Fruit fly (Drosophila melanogaster) whole organism, prepupa: ENCODE measurements around the gene DCX-EMAP.

Experiments
- CG10669 ChIP-seq: fragments of 200-800 bp; sonication (Bioruptor generic); optimal IDR thresholded peaks from 3 replicates; lab custom pipeline; 2018; ENCODE audit warnings: missing biosample characterization, mild to moderate bottlenecking, missing genetic modification characterization, moderate library complexity
- CG11902 ChIP-seq: fragments of 200-800 bp; sonication (Bioruptor generic); optimal IDR thresholded peaks from 3 replicates; lab custom pipeline; 2016; ENCODE audit warnings: missing biosample characterization, missing genetic modification characterization
- CG34406 ChIP-seq: fragments of 200-800 bp; sonication (Bioruptor generic); optimal IDR thresholded peaks from 3 replicates; lab custom pipeline; 2016; ENCODE audit warnings: missing biosample characterization, missing genetic modification characterization
- CG3919 ChIP-seq: fragments of 200-800 bp; sonication (Bioruptor generic); optimal IDR thresholded peaks from 3 replicates; lab custom pipeline; 2016; ENCODE audit warnings: missing biosample characterization, missing genetic modification characterization
- CG6163 ChIP-seq: fragments of 200-800 bp; sonication (Bioruptor generic); IDR thresholded peaks from 3 replicates; pipeline ENCODE4 v1.3.6; 2022; ENCODE audit warnings: missing biosample characterization, missing genetic modification characterization
- CG6276 ChIP-seq: fragments of 200-800 bp; sonication (Bioruptor generic); optimal IDR thresholded peaks from 2 replicates; lab custom pipeline; 2017; ENCODE audit warnings: missing biosample characterization, mild to moderate bottlenecking, missing genetic modification characterization
- CG6808 ChIP-seq: fragments of 200-800 bp; sonication (Bioruptor generic); optimal IDR thresholded peaks from 3 replicates; lab custom pipeline; 2017; ENCODE audit warnings: missing biosample characterization, missing genetic modification characterization, mild to moderate bottlenecking, moderate library complexity, missing genetic modification reagents
- CG8319 ChIP-seq: fragments of 200-800 bp; sonication (Bioruptor generic); optimal IDR thresholded peaks from 3 replicates; lab custom pipeline; 2016; ENCODE audit warnings: missing biosample characterization, missing genetic modification characterization
- CG9139 ChIP-seq: fragments of 200-800 bp; sonication (Bioruptor generic); optimal IDR thresholded peaks from 3 replicates; lab custom pipeline; 2017; ENCODE audit warnings: missing biosample characterization, mild to moderate bottlenecking, missing genetic modification characterization
- Eip75B ChIP-seq: fragments of 200-800 bp; sonication (Bioruptor generic); optimal IDR thresholded peaks from 3 replicates; lab custom pipeline; 2016; ENCODE audit warnings: missing biosample characterization, missing genetic modification characterization
- Eip93F ChIP-seq: fragments of 200-800 bp; sonication (Bioruptor generic); optimal IDR thresholded peaks from 2 replicates; lab custom pipeline; 2016; ENCODE audit warnings: missing biosample characterization, mild to moderate bottlenecking, missing genetic modification characterization
- Met ChIP-seq: fragments of 200-800 bp; sonication (Bioruptor generic); optimal IDR thresholded peaks from 3 replicates; lab custom pipeline; 2016; ENCODE audit warnings: missing biosample characterization, missing genetic modification characterization
- OdsH ChIP-seq: fragments of 200-800 bp; sonication (Bioruptor generic); optimal IDR thresholded peaks from 3 replicates; lab custom pipeline; 2016; ENCODE audit warnings: missing biosample characterization, missing genetic modification characterization
- Sox102F ChIP-seq: fragments of 200-800 bp; sonication (Bioruptor generic); optimal IDR thresholded peaks from 2 replicates; lab custom pipeline; 2016; ENCODE audit warnings: missing biosample characterization, mild to moderate bottlenecking, missing genetic modification characterization
- Sox14 ChIP-seq: fragments of 200-800 bp; sonication (Bioruptor generic); optimal IDR thresholded peaks from 3 replicates; lab custom pipeline; 2016; ENCODE audit warnings: missing biosample characterization, missing genetic modification characterization
- Sox15 ChIP-seq: fragments of 200-800 bp; sonication (Bioruptor generic); optimal IDR thresholded peaks from 3 replicates; lab custom pipeline; 2016; ENCODE audit warnings: missing biosample characterization, missing genetic modification characterization
- acj6 ChIP-seq: fragments of 200-800 bp; sonication (Bioruptor generic); optimal IDR thresholded peaks from 3 replicates; lab custom pipeline; 2016; ENCODE audit warnings: missing biosample characterization, missing genetic modification characterization
- cyc ChIP-seq: fragments of 200-800 bp; sonication (Bioruptor generic); optimal IDR thresholded peaks from 3 replicates; lab custom pipeline; 2016; ENCODE audit warnings: missing biosample characterization, missing genetic modification characterization
- dac ChIP-seq: fragments of 200-800 bp; sonication (Bioruptor generic); optimal IDR thresholded peaks from 2 replicates; lab custom pipeline; 2017; ENCODE audit warnings: missing biosample characterization, mild to moderate bottlenecking, missing genetic modification characterization
- dsx ChIP-seq: fragments of 200-800 bp; optimal IDR thresholded peaks from 3 replicates; lab custom pipeline; 2019; ENCODE audit warnings: missing biosample characterization, mild to moderate bottlenecking, missing genetic modification characterization, moderate library complexity; ENCODE audit not compliant: poor library complexity, severe bottlenecking
- eg ChIP-seq: fragments of 200-800 bp; sonication (Bioruptor generic); IDR thresholded peaks from 3 replicates; pipeline ENCODE4 v1.3.6; 2022; ENCODE audit warnings: missing biosample characterization, missing genetic modification characterization
- esn ChIP-seq: fragments of 200-800 bp; sonication (Bioruptor generic); optimal IDR thresholded peaks from 2 replicates; lab custom pipeline; 2016; ENCODE audit warnings: missing biosample characterization, mild to moderate bottlenecking, missing genetic modification characterization, moderate library complexity
- fd59A ChIP-seq: fragments of 200-800 bp; sonication (Bioruptor generic); optimal IDR thresholded peaks from 2 replicates; lab custom pipeline; 2017; ENCODE audit warnings: missing biosample characterization, mild to moderate bottlenecking, missing genetic modification characterization, missing genetic modification reagents
- fkh ChIP-seq: fragments of 200-800 bp; sonication (Bioruptor generic); optimal IDR thresholded peaks from 3 replicates; lab custom pipeline; 2017; ENCODE audit warnings: missing biosample characterization, mild to moderate bottlenecking, missing genetic modification characterization, moderate library complexity
- net ChIP-seq: fragments of 200-800 bp; sonication (Bioruptor generic); optimal IDR thresholded peaks from 3 replicates; lab custom pipeline; 2016; ENCODE audit warnings: missing biosample characterization, missing genetic modification characterization
- salr ChIP-seq, 2 experiments: fragments of 200-800 bp; sonication (Bioruptor generic); optimal IDR thresholded peaks; 3 replicates each; lab custom pipeline; 2016 to 2018; ENCODE audit warnings: missing biosample characterization in 2 of 2, missing genetic modification characterization in 2 of 2, mild to moderate bottlenecking in 1 of 2
- ss ChIP-seq, 2 experiments: fragments of 200-800 bp; sonication (Bioruptor generic); optimal IDR thresholded peaks; 2 replicates in 1 of 2; 3 replicates in 1 of 2; lab custom pipeline; 2017 to 2018; ENCODE audit warnings: mild to moderate bottlenecking in 2 of 2, missing biosample characterization in 2 of 2, missing genetic modification characterization in 2 of 2, moderate library complexity in 1 of 2
- svp ChIP-seq: fragments of 200-800 bp; sonication (Bioruptor generic); peaks from one replicate; lab custom pipeline; 2016; ENCODE audit warnings: missing biosample characterization, missing genetic modification characterization
- vri ChIP-seq: fragments of 200-800 bp; sonication (Bioruptor generic); optimal IDR thresholded peaks from 3 replicates; lab custom pipeline; 2016; ENCODE audit warnings: missing biosample characterization, mild to moderate bottlenecking, missing genetic modification characterization

The DCX-EMAP gene

DNA sequence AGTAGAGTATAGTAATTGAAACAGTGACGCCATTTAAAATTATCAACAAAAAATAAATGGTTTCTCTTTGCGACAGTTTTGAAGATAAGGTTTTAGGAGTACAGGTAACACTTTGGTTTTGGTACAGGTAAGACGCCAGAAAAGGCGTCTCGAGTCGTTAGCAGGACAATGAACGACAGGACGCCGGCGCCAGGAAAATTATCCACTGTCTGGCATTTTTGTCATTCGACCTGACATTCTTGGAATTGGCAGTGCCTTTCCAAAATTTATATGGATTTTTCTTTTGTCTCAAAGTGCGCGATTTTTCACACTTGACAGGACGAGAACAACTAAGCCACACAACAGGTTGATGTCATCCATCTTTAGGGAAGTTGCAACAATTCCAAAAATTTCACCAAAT lies 61.3 kb downstream of the DCX-EMAP start:
- TF ChIP-seq CG34406 (GFP tag; lab: Kevin White, UChicago): no peak
- no peak for TF ChIP-seq CG3919 (GFP tag; lab: Kevin White, UChicago)
- no peak for TF ChIP-seq net (GFP tag; lab: Kevin White, UChicago)
- no peak for TF ChIP-seq Eip75B
- no peak for TF ChIP-seq CG11902
- TF ChIP-seq CG6276 (GFP tag; lab: Kevin White, UChicago): no peak
- TF ChIP-seq Met (GFP tag; lab: Kevin White, UChicago): no peak

DNA sequence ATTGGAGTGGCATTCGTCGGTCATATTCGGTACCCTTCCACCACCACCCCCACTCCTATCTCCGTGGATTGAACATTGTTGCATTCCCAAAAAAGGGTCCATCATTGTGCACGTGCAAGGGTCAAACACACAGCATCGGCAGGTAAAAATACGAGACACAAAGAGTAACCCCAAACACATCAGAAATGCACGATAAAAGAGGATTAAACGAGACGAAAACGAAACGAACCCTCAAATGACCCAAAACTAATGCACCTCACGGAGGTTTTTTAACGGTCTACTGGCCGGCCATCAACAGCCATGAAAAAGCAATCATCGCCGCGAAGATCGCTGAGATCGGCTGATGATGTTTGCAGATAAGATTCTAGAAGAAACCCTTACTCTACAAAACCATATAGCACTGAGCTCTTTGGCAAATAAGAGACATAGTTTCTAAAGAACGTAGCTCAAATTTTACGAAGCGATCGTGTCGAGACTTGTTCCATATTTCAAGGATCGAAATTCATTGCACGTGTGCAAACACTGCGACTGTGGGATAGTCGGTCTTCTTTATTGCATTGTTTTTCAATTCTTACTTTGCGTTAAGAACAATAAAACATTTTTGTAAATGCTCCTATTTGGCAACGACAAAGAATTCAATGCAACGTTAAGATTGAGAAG lies 62.7 kb downstream of the DCX-EMAP start:
- no peak for TF ChIP-seq CG9139 (GFP tag; lab: Kevin White, UChicago)
- peak; percentile 1 for TF ChIP-seq svp (GFP tag; lab: Kevin White, UChicago)

DNA sequence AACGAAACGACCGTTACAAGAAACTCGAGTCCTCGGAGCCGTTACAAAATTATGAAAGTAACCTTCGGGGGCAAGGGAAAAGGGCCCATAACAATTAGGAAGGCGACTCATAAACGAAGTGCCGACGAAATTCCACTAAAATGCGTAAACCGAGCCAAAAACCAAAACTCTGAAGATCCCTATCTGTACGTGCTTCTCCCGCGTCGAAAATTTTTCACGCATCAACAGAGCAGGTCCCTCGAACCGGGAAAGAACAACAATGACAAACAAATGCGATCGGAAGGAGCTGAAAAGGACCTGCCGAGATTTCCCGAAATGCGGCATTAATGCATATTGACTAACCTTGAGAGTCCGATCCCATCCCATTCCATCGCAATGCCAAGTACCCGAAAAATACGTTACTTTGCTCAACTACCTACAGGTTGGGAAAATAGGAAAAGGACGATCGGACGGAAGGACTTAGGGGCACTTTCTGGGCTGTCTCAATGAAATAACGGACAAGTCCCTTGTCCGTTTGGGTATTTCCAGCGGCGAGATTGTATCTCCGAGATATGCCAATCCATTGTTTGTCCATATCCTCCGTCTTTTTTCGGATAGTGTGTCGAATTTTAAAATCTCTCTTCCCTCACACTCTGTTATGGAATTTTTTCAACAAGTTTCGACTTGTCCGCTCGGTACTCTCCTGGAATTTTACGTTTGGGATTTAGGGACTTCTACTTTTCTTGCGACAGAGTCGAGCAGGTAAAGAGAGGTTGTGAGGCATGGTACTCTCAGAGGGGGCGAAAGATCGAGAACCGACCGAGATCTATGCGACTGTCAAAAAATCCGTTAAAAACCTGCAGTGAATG lies 64.3 kb downstream of the DCX-EMAP start:
- TF ChIP-seq dac (GFP tag; lab: Kevin White, UChicago): no peak
- TF ChIP-seq CG10669: no peak
- no peak for TF ChIP-seq CG8319 (GFP tag; lab: Kevin White, UChicago)
- TF ChIP-seq acj6 (GFP tag; lab: Kevin White, UChicago): no peak
- no peak for TF ChIP-seq Sox14 (GFP tag; lab: Kevin White, UChicago)
- TF ChIP-seq Sox15 (GFP tag; lab: Kevin White, UChicago): no peak
- TF ChIP-seq CG9139 (GFP tag; lab: Kevin White, UChicago): no peak
- TF ChIP-seq Eip75B: no peak
- TF ChIP-seq CG3919 (GFP tag; lab: Kevin White, UChicago): no peak
- no peak for TF ChIP-seq eg
- no peak for TF ChIP-seq Sox102F (GFP tag; lab: Kevin White, UChicago)
- TF ChIP-seq fkh (GFP tag; lab: Kevin White, UChicago): no peak
- no peak for TF ChIP-seq CG6163 (GFP tag; lab: Robert Waterston, UW)
- TF ChIP-seq CG6808: no peak
- TF ChIP-seq fd59A: no peak
- TF ChIP-seq OdsH: no peak

DNA sequence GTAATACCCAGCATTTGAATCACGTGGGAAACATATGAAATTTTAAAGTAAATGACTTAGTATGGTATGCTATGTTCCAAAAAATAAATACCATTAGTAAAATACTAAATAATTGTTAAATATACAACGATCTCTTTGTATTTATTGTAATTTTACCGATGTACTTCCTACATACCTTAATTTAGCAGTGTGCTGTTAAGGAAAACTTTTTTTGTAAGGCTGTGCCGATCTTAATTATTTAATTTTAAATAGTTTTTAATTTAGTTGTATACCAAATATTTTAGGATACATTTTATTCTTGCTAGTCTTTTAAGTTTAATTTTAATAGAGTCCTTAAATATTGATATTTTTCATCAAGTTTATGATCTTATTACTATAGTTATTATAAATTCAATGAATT lies 64.9 kb downstream of the DCX-EMAP start:
- peak; percentile 28 for TF ChIP-seq svp (GFP tag; lab: Kevin White, UChicago)
- no peak for TF ChIP-seq esn (GFP tag; lab: Kevin White, UChicago)
- TF ChIP-seq Eip93F (GFP tag; lab: Kevin White, UChicago): no peak
- no peak for TF ChIP-seq CG6276 (GFP tag; lab: Kevin White, UChicago)
- TF ChIP-seq fkh (GFP tag; lab: Kevin White, UChicago): no peak

DNA sequence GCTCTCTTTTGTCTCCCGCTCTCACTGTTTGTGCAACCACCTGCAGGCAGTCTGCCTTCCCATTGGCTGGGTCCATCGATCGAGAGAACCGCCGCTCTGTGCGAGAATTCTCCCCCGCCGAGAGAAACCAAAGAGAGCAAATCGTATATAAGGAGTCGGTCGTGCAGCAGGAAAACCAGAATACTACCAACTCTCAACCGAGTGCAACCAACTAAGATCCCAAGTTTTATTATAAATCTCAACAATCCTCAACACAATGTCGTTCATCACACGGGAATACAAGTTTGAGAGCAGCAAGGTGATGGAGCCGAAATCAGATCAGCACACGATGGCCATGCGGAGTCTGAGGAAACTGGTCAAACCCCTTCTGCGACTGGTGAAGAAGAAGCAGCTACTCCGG lies 65.6 kb downstream of the DCX-EMAP start, which contains the start of gene Tom:
Gene Tom (plus strand): TSS at position 174 of the 400 bp plus-strand sequence.
- TF ChIP-seq Sox15 (GFP tag; lab: Kevin White, UChicago) (no peak), salr (GFP tag; optimal IDR thresholded peaks at IDR 0.05; lab: Kevin White, UChicago) (no peak), CG6163 (GFP tag; lab: Robert Waterston, UW) (no peak), Sox102F (GFP tag; lab: Kevin White, UChicago) (peak; percentile 38), dsx (peak; percentile 80), ss (GFP tag; optimal IDR thresholded peaks at IDR 0.05; lab: Kevin White, UChicago) (peak in 1 of 2 experiments; percentile 37), vri (GFP tag; lab: Kevin White, UChicago) (no peak), CG6808 (no peak)

DNA sequence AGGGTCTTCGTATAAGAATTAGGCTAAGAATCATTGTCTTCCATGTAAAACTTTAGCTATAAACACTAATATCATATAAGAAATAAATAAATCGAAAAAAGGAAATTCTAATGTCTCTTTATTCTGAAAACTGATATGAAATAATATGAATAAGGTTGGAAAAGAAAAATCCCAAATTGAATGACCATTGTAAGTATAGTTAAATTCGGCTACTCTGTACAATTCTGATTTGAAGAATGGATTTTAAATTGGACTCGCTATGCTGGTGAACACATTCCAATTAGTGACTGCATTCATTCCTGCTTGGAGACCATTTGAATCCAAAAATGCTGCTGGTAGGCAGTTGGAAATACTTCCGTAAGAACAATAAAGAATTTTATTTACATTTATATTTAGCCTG lies 66.6 kb downstream of the DCX-EMAP start:
- TF ChIP-seq cyc: no peak
